Worm (Caenorhabditis elegans) whole organism, L2 larva: ENCODE measurements around the gene F41E6.15.

Source experiments
- C34F6.9 ChIP-seq: fragments of 150-350 bp; optimal IDR thresholded peaks from 2 replicates; lab custom pipeline; 2014; ENCODE audit warnings: missing biosample characterization, missing genetic modification characterization
- F13H6.1 ChIP-seq: sonication (generic microtip); optimal IDR thresholded peaks from 2 replicates; lab custom pipeline; 2016; ENCODE audit warnings: missing genetic modification characterization, missing compliant biosample characterization
- R02D3.7 ChIP-seq: fragments of 150-350 bp; optimal IDR thresholded peaks from 2 replicates; lab custom pipeline; 2014; ENCODE audit warnings: missing biosample characterization, missing genetic modification characterization
- Y55F3AM.14 ChIP-seq: fragments of 200-800 bp; sonication (Bioruptor generic); optimal IDR thresholded peaks from 2 replicates; lab custom pipeline; 2018; ENCODE audit warnings: mild to moderate bottlenecking, missing genetic modification characterization, missing compliant biosample characterization
- alr-1 ChIP-seq: fragments of 150-350 bp; optimal IDR thresholded peaks from 2 replicates; lab custom pipeline; 2014; ENCODE audit warnings: missing biosample characterization, missing genetic modification characterization
- aly-2 ChIP-seq: fragments of 150-350 bp; optimal IDR thresholded peaks from 2 replicates; lab custom pipeline; 2014; ENCODE audit warnings: missing biosample characterization, missing genetic modification characterization
- ama-1 ChIP-seq: fragments of 150-350 bp; optimal IDR thresholded peaks from 2 replicates; lab custom pipeline; 2018; ENCODE audit warnings: inconsistent platforms
- blmp-1 ChIP-seq: sonication (generic microtip); optimal IDR thresholded peaks from 2 replicates; lab custom pipeline; 2017; ENCODE audit warnings: missing genetic modification characterization, mild to moderate bottlenecking, missing compliant biosample characterization, antibody characterized with exemption, moderate library complexity; ENCODE audit not compliant: insufficient read depth
- ceh-16 ChIP-seq: fragments of 150-350 bp; optimal IDR thresholded peaks from 2 replicates; lab custom pipeline; 2014; ENCODE audit warnings: missing biosample characterization, missing genetic modification characterization
- dmd-4 ChIP-seq: sonication (generic microtip); optimal IDR thresholded peaks from 2 replicates; lab custom pipeline; 2017; ENCODE audit warnings: missing biosample characterization, missing genetic modification characterization
- fos-1 ChIP-seq: fragments of 150-350 bp; optimal IDR thresholded peaks from 2 replicates; lab custom pipeline; 2014; ENCODE audit warnings: missing biosample characterization, missing genetic modification characterization
- gmeb-1 ChIP-seq: fragments of 150-350 bp; optimal IDR thresholded peaks from 2 replicates; lab custom pipeline; 2014; ENCODE audit warnings: missing biosample characterization, missing genetic modification characterization
- lin-13 ChIP-seq: fragments of 150-350 bp; optimal IDR thresholded peaks from 2 replicates; lab custom pipeline; 2014; ENCODE audit warnings: missing biosample characterization, missing genetic modification reagents, missing genetic modification characterization
- lin-39 ChIP-seq: fragments of 150-350 bp; optimal IDR thresholded peaks from 2 replicates; lab custom pipeline; 2014; ENCODE audit warnings: missing biosample characterization, missing genetic modification reagents, missing genetic modification characterization
- mab-5 ChIP-seq: fragments of 150-350 bp; optimal IDR thresholded peaks from 2 replicates; lab custom pipeline; 2014; ENCODE audit warnings: missing biosample characterization, missing genetic modification characterization
- nhr-11 ChIP-seq: fragments of 150-350 bp; optimal IDR thresholded peaks from 2 replicates; lab custom pipeline; 2014; ENCODE audit warnings: missing biosample characterization, missing genetic modification characterization
- nhr-12 ChIP-seq: fragments of 150-350 bp; optimal IDR thresholded peaks from 2 replicates; lab custom pipeline; 2014; ENCODE audit warnings: missing biosample characterization, missing genetic modification characterization
- nhr-129 ChIP-seq: fragments of 150-350 bp; optimal IDR thresholded peaks from 2 replicates; lab custom pipeline; 2014; ENCODE audit warnings: missing biosample characterization, missing genetic modification characterization
- nhr-21 ChIP-seq: fragments of 150-350 bp; optimal IDR thresholded peaks from 2 replicates; lab custom pipeline; 2014; ENCODE audit warnings: missing biosample characterization, missing genetic modification characterization
- nhr-23 ChIP-seq: fragments of 150-350 bp; optimal IDR thresholded peaks from 2 replicates; lab custom pipeline; 2014; ENCODE audit warnings: missing biosample characterization, missing genetic modification reagents, missing genetic modification characterization
- nhr-25 ChIP-seq: fragments of 150-350 bp; sonication (generic microtip); optimal IDR thresholded peaks from 3 replicates; lab custom pipeline; 2014; ENCODE audit warnings: missing biosample characterization, missing genetic modification characterization
- nhr-77 ChIP-seq: fragments of 150-350 bp; optimal IDR thresholded peaks from 2 replicates; lab custom pipeline; 2014; ENCODE audit warnings: missing biosample characterization, missing genetic modification characterization
- peb-1 ChIP-seq: fragments of 150-350 bp; optimal IDR thresholded peaks from 2 replicates; lab custom pipeline; 2014; ENCODE audit warnings: missing biosample characterization, missing genetic modification characterization
- sem-4 ChIP-seq: fragments of 150-350 bp; optimal IDR thresholded peaks from 2 replicates; lab custom pipeline; 2014; ENCODE audit warnings: missing biosample characterization, missing genetic modification reagents, missing genetic modification characterization
- skn-1 ChIP-seq: sonication (generic microtip); optimal IDR thresholded peaks from 2 replicates; lab custom pipeline; 2017; ENCODE audit warnings: missing biosample characterization, missing genetic modification characterization
- sma-3 ChIP-seq: sonication (generic microtip); optimal IDR thresholded peaks from 2 replicates; lab custom pipeline; 2016; ENCODE audit warnings: missing genetic modification reagents, missing genetic modification characterization, missing compliant biosample characterization
- sma-9 ChIP-seq, 2 experiments: fragments of 150-350 bp in 1 of 2; sonication (generic microtip) in 1 of 2; optimal IDR thresholded peaks; 2 replicates each; lab custom pipeline; 2014 to 2016; ENCODE audit warnings: missing genetic modification characterization in 2 of 2, mild to moderate bottlenecking in 1 of 2, missing biosample characterization in 1 of 2, missing compliant biosample characterization in 1 of 2, missing genetic modification reagents in 1 of 2, moderate library complexity in 1 of 2
- unc-39 ChIP-seq: fragments of 150-350 bp; optimal IDR thresholded peaks from 2 replicates; lab custom pipeline; 2014; ENCODE audit warnings: missing biosample characterization, missing genetic modification characterization
- unc-55 ChIP-seq: fragments of 150-350 bp; sonication (generic microtip); optimal IDR thresholded peaks from 3 replicates; lab custom pipeline; 2014; ENCODE audit warnings: missing biosample characterization, missing genetic modification reagents, missing genetic modification characterization
- unc-62 ChIP-seq: fragments of 150-350 bp; optimal IDR thresholded peaks from 2 replicates; lab custom pipeline; 2014; ENCODE audit warnings: missing biosample characterization, missing genetic modification reagents, missing genetic modification characterization
- zag-1 ChIP-seq: fragments of 150-350 bp; optimal IDR thresholded peaks from 2 replicates; lab custom pipeline; 2014; ENCODE audit warnings: missing biosample characterization, missing genetic modification characterization
- ztf-1 ChIP-seq: fragments of 200-800 bp; sonication (Bioruptor generic); conservative IDR thresholded peaks from 2 replicates; pipeline ENCODE4 v1.3.6; 2022; ENCODE audit warnings: missing genetic modification characterization, missing compliant biosample characterization
- ztf-11 ChIP-seq: sonication (generic microtip); optimal IDR thresholded peaks from 2 replicates; lab custom pipeline; 2017; ENCODE audit warnings: missing biosample characterization, missing genetic modification characterization
- ztf-4 ChIP-seq: fragments of 150-350 bp; optimal IDR thresholded peaks from 2 replicates; lab custom pipeline; 2014; ENCODE audit warnings: missing biosample characterization, missing genetic modification characterization

Gene F41E6.15

ce11 chrV:8627580-8627979 lies 25.0 kb upstream of the F41E6.15 start:
- TF ChIP-seq sma-3 (GFP tag; lab: Kevin White, UChicago) = no peak
- TF ChIP-seq peb-1 = no peak
- no peak for TF ChIP-seq nhr-25 (tag; lab: Kevin White, UChicago)
- no peak for TF ChIP-seq aly-2 (tag; lab: Kevin White, UChicago)
- TF ChIP-seq blmp-1 (tag; lab: Kevin White, UChicago) = no peak
- no peak for TF ChIP-seq ama-1 (lab: Kevin White, UChicago)
- no peak for TF ChIP-seq nhr-129 (tag; lab: Kevin White, UChicago)
- no peak for TF ChIP-seq fos-1 (tag; lab: Kevin White, UChicago)
- no peak for TF ChIP-seq nhr-77 (tag; lab: Kevin White, UChicago)
- no peak for TF ChIP-seq ztf-4
- TF ChIP-seq zag-1 (tag; lab: Kevin White, UChicago) = no peak
- TF ChIP-seq unc-62 = no peak
- no peak for TF ChIP-seq F13H6.1 (tag; lab: Kevin White, UChicago)
- TF ChIP-seq lin-13 = no peak
- TF ChIP-seq unc-39 (tag; lab: Kevin White, UChicago) = no peak
- TF ChIP-seq nhr-21 (tag; lab: Kevin White, UChicago) = no peak
- TF ChIP-seq, all 48 proteins: peak for 0

ce11 chrV:8626406-8626805 lies 23.9 kb upstream of the F41E6.15 start:
- no peak for TF ChIP-seq dmd-4 (tag; lab: Kevin White, UChicago)
- TF ChIP-seq lin-39 (tag; lab: Kevin White, UChicago) = no peak
- no peak for TF ChIP-seq skn-1 (tag; lab: Kevin White, UChicago)
- no peak for TF ChIP-seq peb-1
- TF ChIP-seq nhr-25 (tag; lab: Kevin White, UChicago) = no peak
- no peak for TF ChIP-seq ama-1 (lab: Kevin White, UChicago)
- TF ChIP-seq aly-2 (tag; lab: Kevin White, UChicago) = no peak
- TF ChIP-seq R02D3.7 (tag; lab: Kevin White, UChicago) = no peak
- TF ChIP-seq ceh-16 = no peak
- TF ChIP-seq nhr-129 (tag; lab: Kevin White, UChicago) = no peak

ce11 chrV:8623754-8624153 lies 21.2 kb upstream of the F41E6.15 start, which contains the start of gene F41E6.17:
Gene F41E6.17 (plus strand): TSS chrV:8624101.
- peak; percentile 10 for TF ChIP-seq unc-55
- no peak for TF ChIP-seq R02D3.7 (tag; lab: Kevin White, UChicago)
- no peak for TF ChIP-seq ama-1 (lab: Kevin White, UChicago)
- TF ChIP-seq zag-1 (tag; lab: Kevin White, UChicago) = no peak
- TF ChIP-seq, all 48 proteins: peak for 1

ce11 chrV:8622314-8622713 lies 19.8 kb upstream of the F41E6.15 start, which contains the start of gene F41E6.1:
Gene F41E6.1 (plus strand): TSS chrV:8622614.
- TF ChIP-seq nhr-11 (no peak), unc-62 (no peak), ztf-11 (tag; lab: Kevin White, UChicago) (no peak)
- TF ChIP-seq, all 48 proteins: peak for 0

DNA sequence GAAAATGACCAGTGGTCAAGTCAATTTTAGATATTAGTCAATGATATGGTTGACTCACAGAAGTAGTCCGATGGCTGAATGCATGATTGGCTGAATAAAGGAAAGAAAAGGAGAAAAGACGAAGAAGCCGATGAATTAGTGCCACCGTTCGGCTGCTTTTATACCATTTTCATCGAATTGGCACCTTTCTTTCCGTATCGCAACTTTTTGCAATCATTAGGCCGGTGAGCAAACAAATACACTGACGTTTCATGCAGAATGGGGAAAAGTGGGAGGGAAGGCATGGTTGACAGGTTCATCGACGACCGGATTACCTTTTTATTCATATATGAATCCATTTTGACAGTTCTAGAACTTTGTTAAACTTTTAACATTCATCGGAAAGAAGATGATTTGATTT lies 18.7 kb upstream of the F41E6.15 start, which contains the start of gene idpc-2:
TSS of gene idpc-2 (minus strand) at position 101 of the 400 bp plus-strand sequence.
- TF ChIP-seq sem-4 (tag; lab: Kevin White, UChicago) (no peak), nhr-12 (no peak), zag-1 (tag; lab: Kevin White, UChicago) (no peak), blmp-1 (tag; lab: Kevin White, UChicago) (no peak), mab-5 (tag; lab: Kevin White, UChicago) (no peak), nhr-23 (no peak), unc-39 (tag; lab: Kevin White, UChicago) (no peak), ztf-1 (GFP tag; lab: Robert Waterston, UW) (no peak), lin-13 (no peak), C34F6.9 (tag; lab: Kevin White, UChicago) (no peak), Y55F3AM.14 (GFP tag; lab: Kevin White, UChicago) (no peak), gmeb-1 (tag; lab: Kevin White, UChicago) (no peak)

- TF ChIP-seq sma-9 (GFP tag; optimal IDR thresholded peaks at IDR 0.05; lab: Kevin White, UChicago) = peak; percentile 39
- TF ChIP-seq sma-9 (tag; optimal IDR thresholded peaks at IDR 0.05; lab: Kevin White, UChicago) = no peak
- no peak for TF ChIP-seq alr-1 (tag; lab: Kevin White, UChicago)
Measured at ce11 chrV:8618738-8619137, 16.2 kb upstream of the F41E6.15 start, which contains the start of gene grd-5. Gene grd-5 (plus strand): TSS chrV:8619032.
